Fruit fly (Drosophila melanogaster): ENCODE results near the gene CG9500.

Gene CG9500

dm6 chr2L:6350984-6351808, 6.9 kb downstream of the CG9500 start, which contains the start of gene CG9498 (continued):
- TF ChIP-seq Drgx (GFP tag; IDR thresholded peaks at IDR 0.05) (no peak), HLHmδ (GFP tag; optimal IDR thresholded peaks at IDR 0.05) (no peak), Dll (GFP tag; IDR thresholded peaks at IDR 0.05; ENCODE audit: partially characterized antibody) (no peak), TFAM (GFP tag; optimal IDR thresholded peaks at IDR 0.05) (no peak), Nf-YB (GFP tag; optimal IDR thresholded peaks at IDR 0.05) (peak; percentile 43), stc (GFP tag; IDR thresholded peaks at IDR 0.05) (peak; percentile 84), corto (GFP tag; optimal IDR thresholded peaks at IDR 0.05) (no peak), CG14710 (tag; optimal IDR thresholded peaks at IDR 0.05) (peak; percentile 8), Ravus (GFP tag; IDR thresholded peaks at IDR 0.05) (peak; percentile 35), CG7987 (GFP tag; optimal IDR thresholded peaks at IDR 0.05) (no peak), CG2712 (tag; optimal IDR thresholded peaks at IDR 0.05) (peak; percentile 87), CG7745 (tag; optimal IDR thresholded peaks at IDR 0.05) (no peak), CG33557 (GFP tag; optimal IDR thresholded peaks at IDR 0.05) (no peak), ttk (GFP tag; IDR thresholded peaks at IDR 0.05) (peak; percentile 62), Hr51 (GFP tag; optimal IDR thresholded peaks at IDR 0.05) (peak in 1 of 2 experiments; percentile 91), CG11247 (GFP tag; IDR thresholded peaks at IDR 0.05) (no peak), E2f2 (GFP tag; IDR thresholded peaks at IDR 0.05) (peak; percentile 49; the same call in 1 of the 2 replicates), mirr (GFP tag; optimal IDR thresholded peaks at IDR 0.05) (peak; percentile 81), CG6175 (GFP tag; IDR thresholded peaks at IDR 0.05) (peak; percentile 60; the same call in 2 of the 3 replicates), CG4282 (GFP tag; optimal IDR thresholded peaks at IDR 0.05) (no peak), unc-4 (GFP tag; IDR thresholded peaks at IDR 0.05; ENCODE audit: partially characterized antibody) (no peak), row (GFP tag; IDR thresholded peaks at IDR 0.05) (peak; percentile 90), CG9797 (GFP tag; optimal IDR thresholded peaks at IDR 0.05) (no peak), lab (GFP tag; optimal IDR thresholded peaks at IDR 0.05) (peak; percentile 96), CG12659 (GFP tag; optimal IDR thresholded peaks at IDR 0.05) (peak; percentile 92), Nf-YC (tag; optimal IDR thresholded peaks at IDR 0.05) (peak; percentile 76), CkIIα-i1 (GFP tag; IDR thresholded peaks at IDR 0.05) (no peak), slou (GFP tag; optimal IDR thresholded peaks at IDR 0.05) (peak; percentile 68), Usf (GFP tag; optimal IDR thresholded peaks at IDR 0.05) (peak; percentile 58), pb (GFP tag; optimal IDR thresholded peaks at IDR 0.05) (no peak), CG10209 (GFP tag; optimal IDR thresholded peaks at IDR 0.05) (peak; percentile 77), ERR (GFP tag; optimal IDR thresholded peaks at IDR 0.05) (no peak), sima (GFP tag; optimal IDR thresholded peaks at IDR 0.05) (no peak), CG13775 (GFP tag; optimal IDR thresholded peaks at IDR 0.05) (peak; percentile 68), tup (GFP tag; optimal IDR thresholded peaks at IDR 0.05) (no peak), schlank (tag; optimal IDR thresholded peaks at IDR 0.05) (peak; percentile 60), Hand (GFP tag; optimal IDR thresholded peaks at IDR 0.05) (peak; percentile 92), Eip74EF (GFP tag; optimal IDR thresholded peaks at IDR 0.05) (peak in 1 of 2 experiments; percentile 69), jigr1 (GFP tag; IDR thresholded peaks at IDR 0.05) (peak; percentile 67; the same call in 2 of the 3 replicates), bab2 (GFP tag; optimal IDR thresholded peaks at IDR 0.05) (no peak), CG6654 (GFP tag; optimal IDR thresholded peaks at IDR 0.05) (peak; percentile 58), HLH4C (GFP tag; IDR thresholded peaks at IDR 0.05; ENCODE audit: partially characterized antibody) (no peak), unpg (GFP tag; optimal IDR thresholded peaks at IDR 0.05) (peak; percentile 85), CTCF (GFP tag; optimal IDR thresholded peaks at IDR 0.05) (peak; percentile 27), CG4730 (GFP tag; IDR thresholded peaks at IDR 0.05) (peak; percentile 65), CG7271 (tag; optimal IDR thresholded peaks at IDR 0.05) (no peak), CG6683 (GFP tag; optimal IDR thresholded peaks at IDR 0.05) (peak; percentile 83), CG15601 (tag; optimal IDR thresholded peaks at IDR 0.05) (peak; percentile 35)

Data from whole organism, embryonic.